Fruit fly (Drosophila melanogaster) Kc167 (cell line): ENCODE data around the gene CG8892.

ENCODE experiments used
- Myc ChIP-seq: fragments of >200 bp; optimal IDR thresholded peaks from 2 replicates; lab custom pipeline; 2017; ENCODE audit warnings: missing external identifiers
- Sin3A ChIP-seq: fragments of >200 bp; optimal IDR thresholded peaks from 2 replicates; lab custom pipeline; 2018; ENCODE audit warnings: missing external identifiers
- h ChIP-seq: fragments of >200 bp; optimal IDR thresholded peaks from 3 replicates; lab custom pipeline; 2018; ENCODE audit warnings: missing external identifiers
- insv ChIP-seq: fragments of >200 bp; optimal IDR thresholded peaks from 3 replicates; lab custom pipeline; 2018; ENCODE audit warnings: missing external identifiers
- psq ChIP-seq: fragments of >200 bp; optimal IDR thresholded peaks from 2 replicates; lab custom pipeline; 2017; ENCODE audit warnings: missing external identifiers
- ttk ChIP-seq: sonication (Bioruptor generic); optimal IDR thresholded peaks from 2 replicates; lab custom pipeline; 2017; ENCODE audit warnings: missing external identifiers

DNA sequence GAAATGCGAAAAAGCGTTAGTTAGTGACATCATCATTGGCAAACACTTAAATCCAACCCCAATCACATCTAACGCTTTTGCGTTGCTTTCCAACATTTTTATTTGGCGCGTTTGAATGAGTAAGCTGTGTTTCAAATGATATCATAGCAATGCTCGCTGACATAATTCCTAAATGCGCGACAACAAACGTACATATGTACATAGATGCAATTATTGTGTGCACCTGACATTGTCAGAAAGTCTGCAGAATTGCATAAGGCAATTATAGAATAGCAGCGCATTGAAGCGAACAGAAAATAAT lies 16.8 kb upstream of the CG8892 start:
- no peak for TF ChIP-seq Myc (lab: Kevin White, UChicago)
- no peak for TF ChIP-seq psq (lab: Kevin White, UChicago)
- no peak for TF ChIP-seq h (lab: Kevin White, UChicago)
- TF ChIP-seq Sin3A (lab: Kevin White, UChicago) = no peak
- no peak for TF ChIP-seq insv (lab: Kevin White, UChicago)
- TF ChIP-seq ttk (lab: Kevin White, UChicago) = no peak
